Fruit fly (Drosophila melanogaster): Measurements from ENCODE around the gene RhoGAP71E.

RhoGAP71E gene

dm6 chr3L:15590803-15591597, 2.3 kb downstream of the RhoGAP71E start:
- no peak for TF ChIP-seq CG9948 (tag; optimal IDR thresholded peaks at IDR 0.05)
- TF ChIP-seq CG17806 (tag; optimal IDR thresholded peaks at IDR 0.05), result no peak
- TF ChIP-seq CG10348 (GFP tag; IDR thresholded peaks at IDR 0.05), result no peak
- TF ChIP-seq fd96Ca (GFP tag; IDR thresholded peaks at IDR 0.05), result no peak
- TF ChIP-seq rn (GFP tag; IDR thresholded peaks at IDR 0.05), result no peak
- TF ChIP-seq CG13204 (GFP tag; optimal IDR thresholded peaks at IDR 0.05), result no peak
- peak; percentile 28 for TF ChIP-seq EcR (GFP tag; optimal IDR thresholded peaks at IDR 0.05)
- TF ChIP-seq CG12605 (GFP tag; IDR thresholded peaks at IDR 0.05), result no peak
- no peak for TF ChIP-seq CG8301 (tag; optimal IDR thresholded peaks at IDR 0.05)
- no peak for TF ChIP-seq CG15710 (tag; optimal IDR thresholded peaks at IDR 0.05)
- no peak for TF ChIP-seq gl (tag; optimal IDR thresholded peaks at IDR 0.05)
- peak; percentile 6 for TF ChIP-seq Pif1A (GFP tag; optimal IDR thresholded peaks at IDR 0.05)
- no peak for TF ChIP-seq CG14655 (GFP tag; optimal IDR thresholded peaks at IDR 0.05)
- TF ChIP-seq CG4496 (GFP tag; IDR thresholded peaks at IDR 0.05), result no peak
- TF ChIP-seq CG32121 (GFP tag; IDR thresholded peaks at IDR 0.05), result no peak

dm6 chr3L:15592536-15593260, 4.0 kb downstream of the RhoGAP71E start:
- peak; percentile 61 for TF ChIP-seq Ets98B (GFP tag; IDR thresholded peaks at IDR 0.05)
- TF ChIP-seq Pif1B (GFP tag; optimal IDR thresholded peaks at IDR 0.05), result no peak
- no peak for TF ChIP-seq D1 (tag; optimal IDR thresholded peaks at IDR 0.05)
- peak; percentile 42 for TF ChIP-seq CG9948 (tag; optimal IDR thresholded peaks at IDR 0.05)
- TF ChIP-seq EcR (GFP tag; optimal IDR thresholded peaks at IDR 0.05), result no peak
- TF ChIP-seq CG15710 (tag; optimal IDR thresholded peaks at IDR 0.05), result peak; percentile 11
- TF ChIP-seq CG17806 (tag; optimal IDR thresholded peaks at IDR 0.05), result no peak
- peak; percentile 26 for TF ChIP-seq Pif1A (GFP tag; optimal IDR thresholded peaks at IDR 0.05)
- TF ChIP-seq CG8159 (tag; optimal IDR thresholded peaks at IDR 0.05), result peak; percentile 23
- TF ChIP-seq rn (GFP tag; IDR thresholded peaks at IDR 0.05), result no peak
- TF ChIP-seq CG32121 (GFP tag; IDR thresholded peaks at IDR 0.05), result peak; percentile 62
- peak; percentile 18 for TF ChIP-seq Snoo (tag; optimal IDR thresholded peaks at IDR 0.05)
- no peak for TF ChIP-seq CG10348 (GFP tag; IDR thresholded peaks at IDR 0.05)
- TF ChIP-seq gl (tag; optimal IDR thresholded peaks at IDR 0.05), result no peak
- peak; percentile 57 for TF ChIP-seq CG14655 (GFP tag; optimal IDR thresholded peaks at IDR 0.05)
- no peak for TF ChIP-seq CG4496 (GFP tag; IDR thresholded peaks at IDR 0.05)
- TF ChIP-seq CG8301 (tag; optimal IDR thresholded peaks at IDR 0.05), result peak; percentile 42
- TF ChIP-seq CG12605 (GFP tag; IDR thresholded peaks at IDR 0.05), result 0 out of 2 replicates have a peak, but pooled peaks have one; percentile 12
- peak; percentile 53 for TF ChIP-seq fd96Ca (GFP tag; IDR thresholded peaks at IDR 0.05)
- TF ChIP-seq CG13204 (GFP tag; optimal IDR thresholded peaks at IDR 0.05), result no peak
- TF ChIP-seq CG34367 (tag; optimal IDR thresholded peaks at IDR 0.05), result no peak

dm6 chr3L:15593399-15593798, 4.7 kb downstream of the RhoGAP71E start:
- no peak for TF ChIP-seq EcR (GFP tag; optimal IDR thresholded peaks at IDR 0.05)
- TF ChIP-seq Ets98B (GFP tag; IDR thresholded peaks at IDR 0.05), result 0 out of 2 replicates have a peak, but pooled peaks have one; percentile 2
- peak; percentile 95 for TF ChIP-seq CG12605 (GFP tag; IDR thresholded peaks at IDR 0.05)
- no peak for TF ChIP-seq Pif1B (GFP tag; optimal IDR thresholded peaks at IDR 0.05)
- no peak for TF ChIP-seq CG10348 (GFP tag; IDR thresholded peaks at IDR 0.05)

- TF ChIP-seq CG8301 (tag; optimal IDR thresholded peaks at IDR 0.05) (no peak), CG14655 (GFP tag; optimal IDR thresholded peaks at IDR 0.05) (no peak), gl (tag; optimal IDR thresholded peaks at IDR 0.05) (no peak), fd96Ca (GFP tag; IDR thresholded peaks at IDR 0.05) (0 out of 3 replicates have a peak, but pooled peaks have one; percentile 26), D1 (tag; optimal IDR thresholded peaks at IDR 0.05) (no peak), CG4496 (GFP tag; IDR thresholded peaks at IDR 0.05) (0 out of 3 replicates have a peak, but pooled peaks have one; percentile 36), EcR (GFP tag; optimal IDR thresholded peaks at IDR 0.05) (peak; percentile 45), CG32121 (GFP tag; IDR thresholded peaks at IDR 0.05) (no peak)
Observed at dm6 chr3L:15594093-15594653, 5.5 kb downstream of the RhoGAP71E start.

- TF ChIP-seq CG34367 (tag; optimal IDR thresholded peaks at IDR 0.05), result peak; percentile 16
- TF ChIP-seq CG15710 (tag; optimal IDR thresholded peaks at IDR 0.05), result peak; percentile 6
- peak; percentile 2 for TF ChIP-seq CG9948 (tag; optimal IDR thresholded peaks at IDR 0.05)
- TF ChIP-seq gl (tag; optimal IDR thresholded peaks at IDR 0.05), result no peak
- peak; percentile 47 for TF ChIP-seq CG8159 (tag; optimal IDR thresholded peaks at IDR 0.05)
- TF ChIP-seq Pif1A (GFP tag; optimal IDR thresholded peaks at IDR 0.05), result peak; percentile 30
- TF ChIP-seq CG8301 (tag; optimal IDR thresholded peaks at IDR 0.05), result no peak
Observed at dm6 chr3L:15595175-15595724, 6.6 kb downstream of the RhoGAP71E start.
